Fruit fly (Drosophila melanogaster) whole organism: ENCODE results near the gene Pp2C1.
A peak's percentile ranks its signal among the peaks of the same experiment; 100 is the strongest.

Experiments used
- CG8478 ChIP-seq: fragments of >200 bp; optimal IDR thresholded peaks from 2 replicates; lab custom pipeline; 2018; ENCODE audit warnings: inconsistent platforms
- Dll ChIP-seq: fragments of >200 bp; optimal IDR thresholded peaks from 2 replicates; lab custom pipeline; 2017
- EcR ChIP-seq, 2 experiments: fragments of >200 bp; optimal IDR thresholded peaks; 2 replicates each; lab custom pipeline; 2017; ENCODE audit warnings: missing biosample characterization in 2 of 2, missing genetic modification characterization in 2 of 2, missing genetic modification reagents in 2 of 2
- pan ChIP-seq: fragments of >200 bp; optimal IDR thresholded peaks from 2 replicates; lab custom pipeline; 2017
- psq ChIP-seq: fragments of >200 bp; optimal IDR thresholded peaks from 2 replicates; lab custom pipeline; 2017
- usp ChIP-seq: fragments of >200 bp; optimal IDR thresholded peaks from 2 replicates; lab custom pipeline; 2017; ENCODE audit warnings: missing biosample characterization, missing genetic modification characterization, mixed read lengths

Gene Pp2C1

dm6 chrX:4686150-4686549 lies 553 bp downstream of the Pp2C1 start:
- no peak for TF ChIP-seq usp (GFP tag; lab: Kevin White, UChicago)
- no peak for TF ChIP-seq psq (lab: Kevin White, UChicago)
- no peak for TF ChIP-seq Dll (lab: Kevin White, UChicago)
- TF ChIP-seq CG8478 = peak; percentile 80
- TF ChIP-seq EcR (GFP tag; optimal IDR thresholded peaks at IDR 0.05; lab: Kevin White, UChicago) = no peak
- no peak for TF ChIP-seq pan (lab: Kevin White, UChicago)

DNA sequence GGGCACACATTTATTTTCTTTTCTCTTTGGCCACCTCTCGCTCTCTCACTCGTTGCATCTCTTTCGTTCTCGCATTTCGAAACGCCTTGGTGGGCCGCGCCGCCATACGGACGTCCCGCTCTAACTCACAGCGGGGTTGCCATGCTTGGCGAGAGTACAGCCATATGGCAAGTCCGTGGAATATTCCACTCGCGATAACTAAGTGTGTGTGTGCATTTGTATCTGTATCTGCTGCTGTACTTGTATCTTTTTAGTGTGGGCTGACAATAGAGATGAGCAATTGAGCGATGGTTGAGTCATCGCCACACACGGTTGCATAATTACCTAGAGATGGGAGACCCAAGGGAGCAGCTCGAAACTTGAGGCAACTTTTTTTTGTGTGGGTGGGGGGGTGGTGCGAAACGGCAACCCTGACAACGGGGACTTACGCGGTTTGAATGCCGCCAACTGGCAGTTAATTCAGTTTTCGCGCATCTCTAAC lies 2.2 kb downstream of the Pp2C1 start:
- no peak for TF ChIP-seq usp (GFP tag; lab: Kevin White, UChicago)
- peak; percentile 78 for TF ChIP-seq CG8478
- TF ChIP-seq Dll (lab: Kevin White, UChicago) = peak; percentile 19
- TF ChIP-seq pan (lab: Kevin White, UChicago) = no peak

dm6 chrX:4679813-4680381 lies 6.8 kb downstream of the Pp2C1 start:
- TF ChIP-seq Dll (lab: Kevin White, UChicago) (no peak), psq (lab: Kevin White, UChicago) (no peak), CG8478 (no peak)

dm6 chrX:4678913-4679812 lies 7.5 kb downstream of the Pp2C1 start, which contains the start of gene fzr:
Gene fzr, minus strand, starts transcription at chrX:4679537.
- TF ChIP-seq pan (lab: Kevin White, UChicago) (no peak), usp (GFP tag; lab: Kevin White, UChicago) (no peak), psq (lab: Kevin White, UChicago) (no peak), Dll (lab: Kevin White, UChicago) (no peak), CG8478 (no peak), EcR (GFP tag; optimal IDR thresholded peaks at IDR 0.05; lab: Kevin White, UChicago) (no peak)

- TF ChIP-seq EcR (GFP tag; optimal IDR thresholded peaks at IDR 0.05; lab: Kevin White, UChicago) = peak in 1 of 2 experiments; percentile 75
- no peak for TF ChIP-seq usp (GFP tag; lab: Kevin White, UChicago)
Measured at dm6 chrX:4678146-4678912, 8.4 kb downstream of the Pp2C1 start.

DNA sequence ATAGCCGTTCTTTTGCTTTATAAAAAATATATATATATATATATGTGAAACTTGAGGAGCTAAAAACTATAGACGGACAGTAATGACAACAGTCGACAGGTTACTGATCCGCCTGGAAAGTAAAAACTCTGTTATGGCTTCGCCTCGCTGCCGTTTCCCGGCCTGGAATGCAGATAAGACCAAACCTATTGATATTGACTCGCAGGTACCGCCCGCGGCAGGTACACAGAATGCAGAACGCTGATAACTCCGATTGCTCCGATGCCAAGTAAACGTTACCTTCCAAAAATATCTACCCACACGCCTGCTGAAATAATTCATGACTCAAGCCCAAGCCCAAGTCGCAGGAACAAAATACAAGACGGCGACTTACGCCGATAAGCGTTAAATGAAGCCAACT lies 9.3 kb downstream of the Pp2C1 start:
- no peak for TF ChIP-seq CG8478
- no peak for TF ChIP-seq psq (lab: Kevin White, UChicago)
- no peak for TF ChIP-seq pan (lab: Kevin White, UChicago)
- no peak for TF ChIP-seq Dll (lab: Kevin White, UChicago)
- TF ChIP-seq usp (GFP tag; lab: Kevin White, UChicago) = no peak
- TF ChIP-seq EcR (GFP tag; optimal IDR thresholded peaks at IDR 0.05; lab: Kevin White, UChicago) = no peak

dm6 chrX:4675054-4675453 lies 11.6 kb downstream of the Pp2C1 start:
- TF ChIP-seq CG8478 = no peak
- no peak for TF ChIP-seq psq (lab: Kevin White, UChicago)
- TF ChIP-seq pan (lab: Kevin White, UChicago) = no peak
- TF ChIP-seq usp (GFP tag; lab: Kevin White, UChicago) = no peak
- no peak for TF ChIP-seq Dll (lab: Kevin White, UChicago)
- no peak for TF ChIP-seq EcR (GFP tag; optimal IDR thresholded peaks at IDR 0.05; lab: Kevin White, UChicago)

DNA sequence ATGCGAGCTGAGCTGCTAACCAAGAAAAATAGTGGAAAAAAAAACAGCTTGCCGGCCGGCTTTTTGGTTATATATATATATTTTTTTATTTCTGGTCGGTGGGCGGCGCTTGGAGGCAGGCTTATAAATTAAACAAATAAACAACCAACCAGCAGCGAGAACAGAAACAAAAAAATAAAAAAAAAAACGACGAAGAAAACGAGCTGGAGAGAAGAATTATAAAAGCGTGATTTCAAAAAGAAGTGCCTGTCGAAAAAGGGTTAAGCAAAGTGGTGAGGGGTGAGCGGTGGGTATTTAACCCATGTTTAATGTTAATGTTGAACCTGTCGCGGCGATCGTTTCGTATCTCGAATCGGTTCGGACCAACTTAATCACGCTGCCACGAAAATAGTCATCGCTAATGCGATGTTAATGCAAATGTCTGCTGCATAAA lies 15.5 kb downstream of the Pp2C1 start:
- no peak for TF ChIP-seq EcR (GFP tag; optimal IDR thresholded peaks at IDR 0.05; lab: Kevin White, UChicago)
- TF ChIP-seq Dll (lab: Kevin White, UChicago) = no peak
- TF ChIP-seq CG8478 = no peak

DNA sequence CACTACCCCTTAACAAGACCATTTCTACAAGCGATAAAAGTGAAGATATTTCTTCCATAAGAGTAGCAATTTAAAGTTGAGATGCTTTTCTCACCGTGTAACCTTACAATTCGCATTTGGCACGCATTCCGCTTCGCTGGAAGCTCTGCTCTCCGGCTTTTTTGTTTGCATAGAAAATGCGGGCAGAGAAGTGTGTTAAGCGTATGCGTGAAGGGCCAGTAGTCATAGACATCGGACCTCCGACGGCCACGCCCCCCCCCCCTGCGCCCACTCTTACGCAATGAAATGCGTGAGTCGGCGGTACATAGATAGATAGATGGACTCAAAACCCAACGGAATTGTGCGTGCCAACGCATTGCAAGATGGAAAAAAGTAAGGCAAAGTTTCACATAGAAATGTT lies 17.3 kb downstream of the Pp2C1 start:
- no peak for TF ChIP-seq pan (lab: Kevin White, UChicago)
- TF ChIP-seq usp (GFP tag; lab: Kevin White, UChicago) = no peak
- no peak for TF ChIP-seq psq (lab: Kevin White, UChicago)
- TF ChIP-seq EcR (GFP tag; optimal IDR thresholded peaks at IDR 0.05; lab: Kevin White, UChicago) = no peak
- no peak for TF ChIP-seq CG8478
- no peak for TF ChIP-seq Dll (lab: Kevin White, UChicago)

DNA sequence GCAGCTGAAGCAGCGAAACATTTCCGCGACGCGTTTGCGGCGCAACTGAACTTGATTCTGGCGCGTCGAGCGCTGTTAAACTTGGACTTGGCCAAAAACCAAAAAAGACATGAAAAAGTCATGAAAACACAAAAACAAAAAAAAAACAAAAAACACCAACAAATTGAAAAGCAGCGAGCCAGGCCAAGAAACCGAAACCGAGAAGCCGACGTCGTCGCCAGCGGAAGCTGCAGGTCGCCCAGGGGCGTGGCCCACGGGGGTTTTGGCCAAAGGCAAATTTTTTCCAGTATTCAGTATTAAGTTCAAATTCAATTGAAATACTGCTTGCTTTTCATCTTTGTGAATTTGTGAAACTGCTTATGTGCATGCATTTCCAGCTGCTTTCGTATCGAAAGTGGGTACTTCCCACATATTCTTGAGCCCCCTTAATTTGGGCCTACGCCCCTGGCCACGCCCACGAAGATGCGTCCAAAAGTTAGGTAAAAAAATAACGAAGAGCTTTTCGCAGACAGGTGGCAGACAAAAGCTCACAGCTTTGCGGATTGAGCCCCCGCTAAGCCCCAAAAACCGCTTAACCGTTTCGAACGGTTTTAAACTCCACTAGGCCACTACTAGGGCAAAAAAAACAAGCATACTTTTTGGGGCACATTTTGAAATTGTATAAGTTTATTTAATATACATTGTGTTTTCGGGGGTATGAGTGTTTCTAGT lies 19.9 kb downstream of the Pp2C1 start, which contains the start of gene CG3009:
Gene CG3009, minus strand, starts transcription at position 51 of the 711 bp plus-strand sequence.
- no peak for TF ChIP-seq pan (lab: Kevin White, UChicago)
- TF ChIP-seq EcR (GFP tag; optimal IDR thresholded peaks at IDR 0.05; lab: Kevin White, UChicago) = no peak
- TF ChIP-seq Dll (lab: Kevin White, UChicago) = no peak
- no peak for TF ChIP-seq usp (GFP tag; lab: Kevin White, UChicago)
- TF ChIP-seq psq (lab: Kevin White, UChicago) = no peak
- TF ChIP-seq CG8478 = no peak

DNA sequence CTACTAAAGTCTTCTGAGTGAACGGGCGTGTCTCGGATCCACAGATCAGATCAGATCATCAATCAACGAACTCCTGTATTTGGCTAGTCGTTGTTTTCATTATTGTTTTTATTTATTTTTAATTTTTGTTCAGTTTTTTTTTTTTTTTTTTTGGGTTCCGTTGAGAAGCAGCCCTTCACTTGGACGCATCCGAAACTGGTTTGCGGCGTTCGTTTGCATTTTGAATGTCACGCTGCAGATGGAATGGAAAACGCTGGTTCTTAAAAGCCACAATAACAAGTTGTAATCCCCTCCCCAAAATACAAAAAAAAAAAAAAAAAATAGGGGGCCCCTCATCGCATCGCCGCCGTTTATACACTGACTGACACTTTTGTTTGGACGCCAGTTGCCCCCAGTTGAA lies 22.6 kb downstream of the Pp2C1 start:
- no peak for TF ChIP-seq EcR (GFP tag; optimal IDR thresholded peaks at IDR 0.05; lab: Kevin White, UChicago)
- TF ChIP-seq Dll (lab: Kevin White, UChicago) = no peak
- no peak for TF ChIP-seq CG8478
- no peak for TF ChIP-seq psq (lab: Kevin White, UChicago)
- no peak for TF ChIP-seq usp (GFP tag; lab: Kevin White, UChicago)
